Worm (Caenorhabditis elegans): ENCODE data around the gene str-32.

DNA sequence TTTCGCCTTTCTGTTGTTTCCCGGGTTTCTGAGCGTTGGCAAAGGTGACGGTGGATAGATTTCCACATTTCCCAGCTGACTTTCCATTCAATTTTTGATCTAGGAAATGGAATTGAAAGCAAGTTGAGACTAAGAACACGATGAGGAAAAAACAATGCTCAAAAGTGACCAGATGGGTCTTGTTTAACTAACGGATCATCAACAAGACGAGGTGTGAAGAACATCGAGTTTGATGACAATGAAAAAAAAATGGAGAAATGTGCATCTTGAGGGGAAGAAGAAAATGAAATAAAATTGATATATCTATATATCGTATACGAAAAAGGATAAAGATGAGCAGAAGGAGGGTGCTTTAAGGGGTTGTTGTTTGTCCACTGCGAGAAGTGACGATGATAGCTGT, 3.7 kb downstream of the str-32 start, which contains the start of gene T19H12.6:
- TF ChIP-seq pqm-1 (tag; optimal IDR thresholded peaks at IDR 0.05), result no peak
- TF ChIP-seq ets-4 (tag; optimal IDR thresholded peaks at IDR 0.05), result no peak
- TF ChIP-seq ama-1 (optimal IDR thresholded peaks at IDR 0.05), result no peak
- no peak for TF ChIP-seq ttx-3 (tag; optimal IDR thresholded peaks at IDR 0.05)
- no peak for TF ChIP-seq dve-1 (tag; optimal IDR thresholded peaks at IDR 0.05)
- no peak for TF ChIP-seq pag-3 (tag; optimal IDR thresholded peaks at IDR 0.05; ENCODE audit: borderline replicate concordance)
- no peak for TF ChIP-seq dmd-4 (tag; optimal IDR thresholded peaks at IDR 0.05; ENCODE audit: borderline replicate concordance)
- TF ChIP-seq elt-4 (tag; optimal IDR thresholded peaks at IDR 0.05), result no peak
- TF ChIP-seq ceh-6 (GFP tag; optimal IDR thresholded peaks at IDR 0.05), result no peak
